Fruit fly (Drosophila melanogaster) whole organism, embryonic: Measurements from ENCODE around the gene frj.

Experiments
- Aef1 ChIP-seq: fragments of 200-800 bp; sonication (Bioruptor generic); IDR thresholded peaks from 3 replicates; pipeline ENCODE4 v1.3.6; 2022; ENCODE audit warnings: missing biosample characterization, missing genetic modification characterization
- Atf6 ChIP-seq: fragments of 200-800 bp; sonication (Bioruptor generic); IDR thresholded peaks from 2 replicates; pipeline ENCODE4 v1.3.6; 2022; ENCODE audit warnings: missing biosample characterization, missing genetic modification characterization
- BEAF-32 ChIP-seq: fragments of 200-800 bp; sonication (Bioruptor generic); optimal IDR thresholded peaks from 3 replicates; lab custom pipeline; 2017; ENCODE audit warnings: missing biosample characterization, missing genetic modification characterization, mild to moderate bottlenecking, moderate library complexity, missing genetic modification reagents
- Bdp1 ChIP-seq: fragments of 200-800 bp; sonication (Bioruptor generic); optimal IDR thresholded peaks from 3 replicates; lab custom pipeline; 2016; ENCODE audit warnings: missing biosample characterization, missing genetic modification characterization
- CG10209 ChIP-seq: fragments of 200-800 bp; sonication (Bioruptor generic); optimal IDR thresholded peaks from 3 replicates; lab custom pipeline; 2017; ENCODE audit warnings: missing biosample characterization, mild to moderate bottlenecking, missing genetic modification characterization, missing genetic modification reagents
- CG12769 ChIP-seq: fragments of 200-800 bp; sonication (Bioruptor generic); optimal IDR thresholded peaks from 2 replicates; lab custom pipeline; 2019; ENCODE audit warnings: missing biosample characterization, mild to moderate bottlenecking, missing genetic modification characterization, moderate library complexity
- CG13624 ChIP-seq: fragments of 200-800 bp; sonication (Bioruptor generic); optimal IDR thresholded peaks from 2 replicates; lab custom pipeline; 2016; ENCODE audit warnings: missing biosample characterization, missing genetic modification characterization
- CG13775 ChIP-seq: fragments of 200-800 bp; sonication (Bioruptor generic); optimal IDR thresholded peaks from 3 replicates; lab custom pipeline; 2017; ENCODE audit warnings: missing biosample characterization, mild to moderate bottlenecking, missing genetic modification characterization
- CG17568 ChIP-seq: fragments of 200-800 bp; sonication (Bioruptor generic); optimal IDR thresholded peaks from 2 replicates; lab custom pipeline; 2018; ENCODE audit warnings: missing biosample characterization, mild to moderate bottlenecking, missing genetic modification characterization, moderate library complexity
- CG18476 ChIP-seq: fragments of 200-800 bp; sonication (Bioruptor generic); optimal IDR thresholded peaks from 2 replicates; lab custom pipeline; 2016; ENCODE audit warnings: missing biosample characterization, mild to moderate bottlenecking, missing genetic modification characterization
- CG2712 ChIP-seq: fragments of 200-800 bp; optimal IDR thresholded peaks from 3 replicates; lab custom pipeline; 2019; ENCODE audit warnings: missing biosample characterization, mild to moderate bottlenecking, missing genetic modification characterization, moderate library complexity
- CG32772 ChIP-seq: fragments of 200-800 bp; sonication (Bioruptor generic); IDR thresholded peaks from 2 replicates; pipeline ENCODE4 v1.3.6; 2022; ENCODE audit warnings: missing biosample characterization, missing genetic modification characterization
- CG34224 ChIP-seq: fragments of 200-800 bp; sonication (Bioruptor generic); IDR thresholded peaks from 3 replicates; pipeline ENCODE4 v1.3.6; 2022; ENCODE audit warnings: missing biosample characterization, missing genetic modification characterization; ENCODE audit not compliant: partially characterized antibody
- CG4328 ChIP-seq: fragments of 200-800 bp; sonication (Bioruptor generic); optimal IDR thresholded peaks from 3 replicates; lab custom pipeline; 2017; ENCODE audit warnings: missing biosample characterization, missing genetic modification reagents, missing genetic modification characterization
- CG4360 ChIP-seq: fragments of 200-800 bp; sonication (Bioruptor generic); IDR thresholded peaks from 2 replicates; pipeline ENCODE4 v1.3.6; 2022; ENCODE audit warnings: missing biosample characterization, missing genetic modification characterization
- CG6272 ChIP-seq: fragments of 200-800 bp; sonication (Bioruptor generic); IDR thresholded peaks from 2 replicates; pipeline ENCODE4 v1.3.6; 2022; ENCODE audit warnings: missing biosample characterization, missing genetic modification characterization
- CG6654 ChIP-seq: fragments of 200-800 bp; sonication (Bioruptor generic); optimal IDR thresholded peaks from 2 replicates; lab custom pipeline; 2017; ENCODE audit warnings: missing biosample characterization, mild to moderate bottlenecking, missing genetic modification characterization
- CG7372 ChIP-seq: fragments of 200-800 bp; sonication (Bioruptor generic); IDR thresholded peaks from 2 replicates; pipeline ENCODE4 v1.3.6; 2022; ENCODE audit warnings: missing biosample characterization, missing genetic modification characterization
- CG9876 ChIP-seq: fragments of 200-800 bp; sonication (Bioruptor generic); optimal IDR thresholded peaks from 2 replicates; lab custom pipeline; 2016; ENCODE audit warnings: missing biosample characterization, missing genetic modification characterization
- D ChIP-seq, 2 experiments: fragments of 200-800 bp in 1 of 2; fragments of >200 bp in 1 of 2; sonication (Bioruptor generic) in 1 of 2; optimal IDR thresholded peaks; 2 replicates in 1 of 2; 3 replicates in 1 of 2; lab custom pipeline; 2017; ENCODE audit warnings: mild to moderate bottlenecking in 1 of 2, missing biosample characterization in 1 of 2, missing genetic modification characterization in 1 of 2, missing genetic modification reagents in 1 of 2
- Dll ChIP-seq: fragments of 200-800 bp; sonication (Bioruptor generic); IDR thresholded peaks from 4 replicates; pipeline ENCODE4 v1.3.6; 2022; ENCODE audit warnings: missing biosample characterization, missing genetic modification characterization; ENCODE audit not compliant: partially characterized antibody
- HmgD ChIP-seq: fragments of 200-800 bp; sonication (Bioruptor generic); optimal IDR thresholded peaks from 3 replicates; lab custom pipeline; 2016; ENCODE audit warnings: missing biosample characterization, missing genetic modification characterization
- Hmx ChIP-seq: fragments of 200-800 bp; sonication (Bioruptor generic); optimal IDR thresholded peaks from 2 replicates; lab custom pipeline; 2016; ENCODE audit warnings: missing biosample characterization, missing genetic modification characterization
- Hr39 ChIP-seq: fragments of >200 bp; optimal IDR thresholded peaks from 2 replicates; lab custom pipeline; 2017
- Jarid2 ChIP-seq: fragments of 200-800 bp; sonication (Bioruptor generic); optimal IDR thresholded peaks from 3 replicates; lab custom pipeline; 2017; ENCODE audit warnings: mild to moderate bottlenecking, missing biosample characterization, missing genetic modification reagents, missing genetic modification characterization
- Nf-YA ChIP-seq: fragments of 200-800 bp; sonication (Bioruptor generic); IDR thresholded peaks from 2 replicates; pipeline ENCODE4 v1.3.6; 2022; ENCODE audit warnings: missing biosample characterization, missing genetic modification characterization
- Nf-YB ChIP-seq: fragments of 200-800 bp; sonication (Bioruptor generic); optimal IDR thresholded peaks from 3 replicates; lab custom pipeline; 2019; ENCODE audit warnings: missing biosample characterization, mild to moderate bottlenecking, missing genetic modification characterization, moderate library complexity
- Xrp1 ChIP-seq: fragments of 200-800 bp; sonication (Bioruptor generic); IDR thresholded peaks from 2 replicates; pipeline ENCODE4 v1.3.6; 2022; ENCODE audit warnings: missing biosample characterization, missing genetic modification characterization
- YL-1 ChIP-seq: fragments of 200-800 bp; sonication (Bioruptor generic); optimal IDR thresholded peaks from 3 replicates; lab custom pipeline; 2017; ENCODE audit warnings: missing biosample characterization, mild to moderate bottlenecking, missing genetic modification characterization
- cato ChIP-seq: fragments of 200-800 bp; sonication (Bioruptor generic); optimal IDR thresholded peaks from 2 replicates; lab custom pipeline; 2016; ENCODE audit warnings: missing biosample characterization, missing genetic modification characterization, borderline replicate concordance
- disco-r ChIP-seq: fragments of 200-800 bp; sonication (Bioruptor generic); optimal IDR thresholded peaks from 2 replicates; lab custom pipeline; 2016; ENCODE audit warnings: missing biosample characterization, missing genetic modification characterization
- dm ChIP-seq: fragments of 200-800 bp; sonication (Bioruptor generic); optimal IDR thresholded peaks from 3 replicates; lab custom pipeline; 2016; ENCODE audit warnings: missing biosample characterization, missing genetic modification characterization
- esg ChIP-seq: fragments of 200-800 bp; sonication (Bioruptor generic); conservative IDR thresholded peaks from 2 replicates; pipeline ENCODE4 v1.3.6; 2022; ENCODE audit warnings: missing biosample characterization, missing genetic modification characterization
- ham ChIP-seq: fragments of 200-800 bp; sonication (Bioruptor generic); IDR thresholded peaks from 2 replicates; pipeline ENCODE4 v1.3.6; 2022; ENCODE audit warnings: missing biosample characterization, missing genetic modification characterization
- insv ChIP-seq, 2 experiments: fragments of 200-800 bp; sonication (Bioruptor generic); optimal IDR thresholded peaks; 3 replicates each; lab custom pipeline; 2016 to 2018; ENCODE audit warnings: missing biosample characterization in 2 of 2, missing genetic modification characterization in 2 of 2
- kah ChIP-seq: fragments of 200-800 bp; sonication (Bioruptor generic); optimal IDR thresholded peaks from 2 replicates; lab custom pipeline; 2018; ENCODE audit warnings: missing biosample characterization, mild to moderate bottlenecking, missing genetic modification characterization
- luna ChIP-seq: fragments of 200-800 bp; sonication (Bioruptor generic); optimal IDR thresholded peaks from 2 replicates; lab custom pipeline; 2016; ENCODE audit warnings: missing biosample characterization, missing genetic modification characterization
- nerfin-2 ChIP-seq: fragments of 200-800 bp; sonication (Bioruptor generic); IDR thresholded peaks from 2 replicates; pipeline ENCODE4 v1.3.6; 2022; ENCODE audit warnings: missing biosample characterization, missing genetic modification characterization; ENCODE audit not compliant: partially characterized antibody
- onecut ChIP-seq: fragments of 200-800 bp; sonication (Bioruptor generic); IDR thresholded peaks from 2 replicates; pipeline ENCODE4 v1.3.6; 2022; ENCODE audit warnings: missing biosample characterization, missing genetic modification characterization
- pfk ChIP-seq: fragments of 200-800 bp; sonication (Bioruptor generic); optimal IDR thresholded peaks from 2 replicates; lab custom pipeline; 2018; ENCODE audit warnings: missing biosample characterization, mild to moderate bottlenecking, missing genetic modification characterization, moderate library complexity
- sc ChIP-seq, 3 experiments: fragments of >200 bp in 2 of 3; fragments of 200-800 bp in 1 of 3; sonication (Bioruptor generic) in 1 of 3; optimal IDR thresholded peaks; 2 replicates in 2 of 3; 3 replicates in 1 of 3; lab custom pipeline; 2017; ENCODE audit warnings: mild to moderate bottlenecking in 1 of 3, missing biosample characterization in 1 of 3, missing genetic modification characterization in 1 of 3, missing genetic modification reagents in 1 of 3
- schlank ChIP-seq: fragments of 200-800 bp; sonication (Bioruptor generic); optimal IDR thresholded peaks from 2 replicates; lab custom pipeline; 2018; ENCODE audit warnings: missing biosample characterization, mild to moderate bottlenecking, missing genetic modification characterization
- slp2 ChIP-seq: fragments of 200-800 bp; sonication (Bioruptor generic); optimal IDR thresholded peaks from 2 replicates; lab custom pipeline; 2016; ENCODE audit warnings: missing biosample characterization, missing genetic modification characterization
- sna ChIP-seq: fragments of 200-800 bp; sonication (Bioruptor generic); IDR thresholded peaks from 2 replicates; pipeline ENCODE4 v1.3.6; 2022; ENCODE audit warnings: missing biosample characterization, missing genetic modification characterization; ENCODE audit not compliant: partially characterized antibody
- so ChIP-seq: fragments of 200-800 bp; sonication (Bioruptor generic); IDR thresholded peaks from 3 replicates; pipeline ENCODE4 v1.3.6; 2022; ENCODE audit warnings: missing biosample characterization, missing genetic modification characterization
- stwl ChIP-seq: fragments of 200-800 bp; sonication (Bioruptor generic); optimal IDR thresholded peaks from 3 replicates; lab custom pipeline; 2018; ENCODE audit warnings: missing biosample characterization, mild to moderate bottlenecking, missing genetic modification characterization, moderate library complexity
- toy ChIP-seq: fragments of 200-800 bp; sonication (Bioruptor generic); IDR thresholded peaks from 2 replicates; pipeline ENCODE4 v1.3.6; 2022; ENCODE audit warnings: missing biosample characterization, missing genetic modification characterization
- tup ChIP-seq: fragments of 200-800 bp; sonication (Bioruptor generic); optimal IDR thresholded peaks from 2 replicates; lab custom pipeline; 2016; ENCODE audit warnings: missing biosample characterization, mild to moderate bottlenecking, missing genetic modification characterization, moderate library complexity

frj gene

DNA sequence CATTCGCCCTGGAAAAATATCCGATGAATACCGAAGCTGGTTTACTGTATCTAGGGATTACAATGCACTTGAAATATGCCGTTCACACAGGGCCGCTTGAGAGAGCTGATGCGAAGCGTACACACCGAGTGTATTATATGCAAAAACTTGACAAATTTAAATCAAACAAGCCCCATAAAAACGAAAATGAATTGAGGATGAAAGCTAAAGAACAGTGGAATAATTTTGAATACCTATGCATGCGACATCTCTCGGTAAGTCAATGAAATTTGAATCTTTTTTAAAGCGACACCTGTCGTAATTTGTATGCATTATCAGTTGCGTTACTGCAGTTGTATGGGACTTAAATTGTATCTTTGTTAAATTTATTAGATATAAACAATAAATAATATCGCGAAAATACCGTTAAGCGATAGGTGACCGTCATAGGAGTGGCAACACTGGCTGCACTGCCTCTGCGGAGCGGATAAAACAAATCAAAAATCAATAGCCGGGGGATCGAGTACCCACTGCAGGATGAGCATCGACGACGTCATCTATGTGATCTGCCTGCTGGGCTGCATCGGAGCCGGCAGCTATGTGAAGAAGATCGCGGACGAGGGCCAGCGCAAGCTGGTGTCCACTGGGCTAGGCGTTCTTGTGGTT lies at the start of gene frj (continued):
- peak; percentile 54; the same call in 2 of the 3 replicates for TF ChIP-seq Aef1 (GFP tag; lab: Robert Waterston, UW)
- peak; percentile 52 for TF ChIP-seq CG6272 (GFP tag; lab: Robert Waterston, UW)
- TF ChIP-seq CG13775 (GFP tag; lab: Kevin White, UChicago): peak; percentile 69
- peak; percentile 33 for TF ChIP-seq CG18476 (GFP tag; lab: Kevin White, UChicago)
- TF ChIP-seq Atf6 (GFP tag; lab: Robert Waterston, UW): 0 out of 2 replicates have a peak, but pooled peaks have one; percentile 8
- peak; percentile 61 for TF ChIP-seq cato
- TF ChIP-seq CG17568 (GFP tag; lab: Kevin White, UChicago): peak; percentile 26
- peak; percentile 59; the same call in 1 of the 2 replicates for TF ChIP-seq Xrp1
- no peak for TF ChIP-seq Nf-YA (GFP tag; lab: Robert Waterston, UW)
- TF ChIP-seq CG2712 (tag; lab: Kevin White, UChicago): peak; percentile 72
- peak; percentile 9 for TF ChIP-seq CG6654
- no peak for TF ChIP-seq kah (GFP tag; lab: Kevin White, UChicago)
- TF ChIP-seq Jarid2: no peak
- TF ChIP-seq YL-1 (GFP tag; lab: Kevin White, UChicago): peak; percentile 51
- TF ChIP-seq Hr39 (lab: Kevin White, UChicago): no peak
- TF ChIP-seq CG12769 (tag; lab: Kevin White, UChicago): peak; percentile 57
- TF ChIP-seq luna (GFP tag; lab: Kevin White, UChicago): peak; percentile 21
- TF ChIP-seq D (optimal IDR thresholded peaks at IDR 0.05; lab: Kevin White, UChicago): peak; percentile 29
- peak; percentile 36 for TF ChIP-seq D (GFP tag; optimal IDR thresholded peaks at IDR 0.05; lab: Kevin White, UChicago)
- no peak for TF ChIP-seq schlank (tag; lab: Kevin White, UChicago)
- no peak for TF ChIP-seq pfk (GFP tag; lab: Kevin White, UChicago)
- peak; percentile 72 for TF ChIP-seq Dll
- peak; percentile 60 for TF ChIP-seq Bdp1
- peak in 1 of 2 experiments; percentile 32 for TF ChIP-seq insv (GFP tag; optimal IDR thresholded peaks at IDR 0.05; lab: Kevin White, UChicago)
- no peak for TF ChIP-seq so (GFP tag; lab: Robert Waterston, UW)
- TF ChIP-seq sc (optimal IDR thresholded peaks at IDR 0.05; lab: Kevin White, UChicago): no peak
- TF ChIP-seq sc (GFP tag; optimal IDR thresholded peaks at IDR 0.05; lab: Kevin White, UChicago): no peak
- TF ChIP-seq Nf-YB (GFP tag; lab: Kevin White, UChicago): no peak
- TF ChIP-seq CG7372 (GFP tag; lab: Robert Waterston, UW): no peak
- peak; percentile 76 for TF ChIP-seq HmgD (GFP tag; lab: Kevin White, UChicago)
- peak; percentile 68 for TF ChIP-seq CG13624 (GFP tag; lab: Kevin White, UChicago)
- TF ChIP-seq CG4360 (GFP tag; lab: Robert Waterston, UW): no peak
- 0 out of 2 replicates have a peak, but pooled peaks have one; percentile 13 for TF ChIP-seq nerfin-2 (GFP tag; lab: Robert Waterston, UW)
- TF ChIP-seq esg (GFP tag; lab: Robert Waterston, UW): peak; percentile 56
- no peak for TF ChIP-seq disco-r
- no peak for TF ChIP-seq ham (GFP tag; lab: Robert Waterston, UW)
- no peak for TF ChIP-seq tup (GFP tag; lab: Kevin White, UChicago)
- TF ChIP-seq CG34224 (GFP tag; lab: Robert Waterston, UW): 0 out of 3 replicates have a peak, but pooled peaks have one; percentile 38
- TF ChIP-seq CG9876 (GFP tag; lab: Kevin White, UChicago): peak; percentile 81
- 0 out of 2 replicates have a peak, but pooled peaks have one; percentile 33 for TF ChIP-seq CG32772 (GFP tag; lab: Robert Waterston, UW)
- peak; percentile 68 for TF ChIP-seq stwl (tag; lab: Kevin White, UChicago)
- TF ChIP-seq BEAF-32 (GFP tag; lab: Kevin White, UChicago): peak; percentile 95
- peak; percentile 53 for TF ChIP-seq CG10209 (GFP tag; lab: Kevin White, UChicago)
- TF ChIP-seq sna (GFP tag; lab: Robert Waterston, UW): peak; percentile 68
- TF ChIP-seq Hmx (GFP tag; lab: Kevin White, UChicago): no peak
- TF ChIP-seq slp2 (GFP tag; lab: Kevin White, UChicago): peak; percentile 56
- TF ChIP-seq toy (GFP tag; lab: Robert Waterston, UW): no peak
- TF ChIP-seq CG4328: peak; percentile 20
- peak; percentile 66 for TF ChIP-seq onecut (GFP tag; lab: Robert Waterston, UW)
- TF ChIP-seq dm (GFP tag; lab: Kevin White, UChicago): peak; percentile 65
